Fruit fly (Drosophila melanogaster): ENCODE data around the gene RecQ4.
A peak's percentile ranks its signal among the peaks of the same experiment; 100 is the strongest.

The RecQ4 gene

dm6 chr3L:8127712-8128210 is 48.0 kb downstream of the RecQ4 start, which contains the start of the genes Cds and Uba2 (continued):
- TF ChIP-seq ato (GFP tag; IDR thresholded peaks at IDR 0.05; ENCODE audit: partially characterized antibody) (peak; percentile 31; the same call in 1 of the 2 replicates), CG3065 (GFP tag; optimal IDR thresholded peaks at IDR 0.05) (peak; percentile 78), CHES-1-like (GFP tag; optimal IDR thresholded peaks at IDR 0.05) (peak; percentile 74), crc (GFP tag; optimal IDR thresholded peaks at IDR 0.05) (peak; percentile 32), Bgb (GFP tag; IDR thresholded peaks at IDR 0.05; ENCODE audit: partially characterized antibody) (peak; percentile 37; the same call in 1 of the 2 replicates), Dll (GFP tag; IDR thresholded peaks at IDR 0.05; ENCODE audit: partially characterized antibody) (no peak), ap (GFP tag; IDR thresholded peaks at IDR 0.05) (peak; percentile 77), Gug (GFP tag; IDR thresholded peaks at IDR 0.05) (peak; percentile 82), tio (GFP tag; optimal IDR thresholded peaks at IDR 0.05) (peak; percentile 83), CG11696 (GFP tag; IDR thresholded peaks at IDR 0.05) (peak; percentile 67), repo (GFP tag; optimal IDR thresholded peaks at IDR 0.05) (peak; percentile 64), NC2α (GFP tag; optimal IDR thresholded peaks at IDR 0.05) (no peak), CG1024 (GFP tag; IDR thresholded peaks at IDR 0.05) (peak; percentile 69), otp (GFP tag; IDR thresholded peaks at IDR 0.05) (peak; percentile 87), h (optimal IDR thresholded peaks at IDR 0.05) (no peak), CG6683 (GFP tag; optimal IDR thresholded peaks at IDR 0.05) (peak; percentile 77), en (GFP tag; optimal IDR thresholded peaks at IDR 0.05) (no peak), CG8089 (GFP tag; optimal IDR thresholded peaks at IDR 0.05) (peak; percentile 45), CG3995 (GFP tag; optimal IDR thresholded peaks at IDR 0.05) (peak; percentile 81), mld (GFP tag; IDR thresholded peaks at IDR 0.05; ENCODE audit: partially characterized antibody) (no peak), klu (GFP tag; IDR thresholded peaks at IDR 0.05) (peak; percentile 88), Hmr (GFP tag; optimal IDR thresholded peaks at IDR 0.05) (no peak), CG7963 (GFP tag; IDR thresholded peaks at IDR 0.05; ENCODE audit: partially characterized antibody) (no peak), CG4424 (GFP tag; optimal IDR thresholded peaks at IDR 0.05) (peak; percentile 94), CG10366 (GFP tag; IDR thresholded peaks at IDR 0.05) (peak; percentile 85), CG31441 (GFP tag; IDR thresholded peaks at IDR 0.05) (peak; percentile 95), zf30C (GFP tag; optimal IDR thresholded peaks at IDR 0.05) (no peak), dm (GFP tag; optimal IDR thresholded peaks at IDR 0.05) (peak; percentile 48), Dref (GFP tag; IDR thresholded peaks at IDR 0.05) (peak; percentile 43; the same call in 1 of the 2 replicates), abd-A (tag; optimal IDR thresholded peaks at IDR 0.05) (no peak), CG11504 (tag; optimal IDR thresholded peaks at IDR 0.05) (no peak), cad (GFP tag; optimal IDR thresholded peaks at IDR 0.05) (no peak), Eip74EF (GFP tag; optimal IDR thresholded peaks at IDR 0.05) (peak in 1 of 2 experiments; percentile 71), CG11247 (GFP tag; IDR thresholded peaks at IDR 0.05) (peak; percentile 92), CG6813 (GFP tag; optimal IDR thresholded peaks at IDR 0.05) (peak; percentile 88), CG7372 (GFP tag; IDR thresholded peaks at IDR 0.05) (peak; percentile 90), mam (GFP tag; optimal IDR thresholded peaks at IDR 0.05) (peak; percentile 88), CG18476 (GFP tag; optimal IDR thresholded peaks at IDR 0.05) (peak; percentile 86), tap (tag; optimal IDR thresholded peaks at IDR 0.05) (peak; percentile 89), CG34224 (GFP tag; IDR thresholded peaks at IDR 0.05; ENCODE audit: partially characterized antibody) (no peak), CG32772 (GFP tag; IDR thresholded peaks at IDR 0.05) (peak; percentile 89), corto (GFP tag; optimal IDR thresholded peaks at IDR 0.05) (peak; percentile 79), yki (optimal IDR thresholded peaks at IDR 0.05) (no peak), lbe (GFP tag; optimal IDR thresholded peaks at IDR 0.05) (peak; percentile 91), Oaz (GFP tag; IDR thresholded peaks at IDR 0.05) (peak; percentile 83), CG8388 (GFP tag; optimal IDR thresholded peaks at IDR 0.05) (peak; percentile 90), lola (GFP tag; optimal IDR thresholded peaks at IDR 0.05) (peak in 1 of 3 experiments; percentile 88), btn (GFP tag; optimal IDR thresholded peaks at IDR 0.05) (peak; percentile 11), CG15479 (GFP tag; optimal IDR thresholded peaks at IDR 0.05) (no peak), gro (GFP tag; optimal IDR thresholded peaks at IDR 0.05) (peak; percentile 81), CG7357 (GFP tag; IDR thresholded peaks at IDR 0.05) (peak; percentile 76)
